Worm (Caenorhabditis elegans): ENCODE measurements around the gene K10C2.14.
A peak's percentile ranks its signal among the peaks of the same experiment; 100 is the strongest.

Gene K10C2.14

DNA sequence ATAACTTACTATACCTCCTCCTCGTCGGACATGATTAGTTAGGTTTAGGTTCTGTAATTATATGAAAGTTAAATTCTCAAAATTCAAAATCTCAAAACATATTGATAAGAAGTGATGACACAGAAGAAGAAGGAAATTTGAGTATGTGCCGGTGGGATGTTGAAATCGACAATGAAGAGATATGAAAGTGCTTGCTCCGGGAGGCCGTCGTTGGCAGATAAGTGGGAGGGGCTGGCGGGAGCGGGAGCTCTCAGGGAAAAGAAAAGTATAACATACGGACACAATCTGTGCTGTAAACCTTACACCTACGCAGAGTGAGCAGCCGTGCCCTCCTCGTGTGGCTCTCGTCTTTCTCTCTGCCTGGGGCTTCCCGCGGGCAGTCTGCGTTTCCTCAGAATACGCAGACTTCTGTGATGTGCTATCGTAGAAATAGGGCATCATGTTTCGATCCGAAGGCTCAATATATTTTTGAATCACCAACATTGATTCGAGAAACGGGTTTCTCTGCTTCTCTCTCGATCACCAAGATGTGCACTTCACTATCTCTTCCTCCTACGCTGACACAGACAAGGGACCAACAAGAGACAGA is 30.1 kb downstream of the K10C2.14 start, which contains the start of gene mup-2 (continued):
- TF ChIP-seq sup-37 (GFP tag; optimal IDR thresholded peaks at IDR 0.05) (peak; percentile 9), lsy-2 (tag; optimal IDR thresholded peaks at IDR 0.05) (peak; percentile 22 to 60), nhr-85 (tag) (no peak), nhr-11 (tag; optimal IDR thresholded peaks at IDR 0.05) (no peak), dsc-1 (tag; optimal IDR thresholded peaks at IDR 0.05) (peak; percentile 88), nhr-47 (tag; optimal IDR thresholded peaks at IDR 0.05) (peak; percentile 18), zag-1 (tag; optimal IDR thresholded peaks at IDR 0.05) (no peak), ets-5 (GFP tag; IDR thresholded peaks at IDR 0.05) (no peak), ceh-8 (GFP tag; optimal IDR thresholded peaks at IDR 0.05) (no peak), fkh-4 (tag; optimal IDR thresholded peaks at IDR 0.05; ENCODE audit: borderline replicate concordance) (peak; percentile 13), sptf-1 (tag; optimal IDR thresholded peaks at IDR 0.05) (no peak), tbx-2 (tag; optimal IDR thresholded peaks at IDR 0.05) (peak; percentile 49), ces-1 (GFP tag; optimal IDR thresholded peaks at IDR 0.05) (no peak), hpl-2 (GFP tag; optimal IDR thresholded peaks at IDR 0.05) (no peak), rnt-1 (tag; optimal IDR thresholded peaks at IDR 0.05) (peak; percentile 69)

DNA sequence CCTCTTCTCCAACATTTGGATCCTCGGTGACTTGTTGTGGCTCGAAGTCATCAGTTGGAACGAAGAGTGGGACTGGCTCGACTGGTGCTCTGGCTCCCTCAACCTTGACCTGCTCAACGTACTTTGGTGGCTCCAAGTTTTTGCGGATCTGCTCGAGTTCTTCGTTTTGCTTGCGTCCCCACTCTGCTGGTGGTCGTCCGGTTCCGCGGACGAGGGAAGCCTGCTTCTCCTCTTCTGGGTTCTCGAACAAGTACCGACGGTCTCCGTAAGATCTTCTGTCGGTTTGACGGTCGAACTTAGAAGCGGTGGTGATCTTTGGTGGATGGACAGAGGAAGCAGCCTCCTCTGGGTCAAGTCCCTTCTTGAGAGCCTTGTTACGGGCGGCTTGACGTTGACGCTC is 31.7 kb downstream of the K10C2.14 start:
- TF ChIP-seq jun-1 (tag; optimal IDR thresholded peaks at IDR 0.05) (no peak), isw-1 (GFP tag; IDR thresholded peaks at IDR 0.05) (no peak), rnt-1 (tag; optimal IDR thresholded peaks at IDR 0.05) (no peak), nhr-85 (tag) (no peak), nhr-76 (tag; optimal IDR thresholded peaks at IDR 0.05) (no peak), unc-130 (tag; optimal IDR thresholded peaks at IDR 0.05) (no peak), efl-1 (optimal IDR thresholded peaks at IDR 0.05) (no peak), efl-1 (GFP tag; optimal IDR thresholded peaks at IDR 0.05 in 1 of 2) (no peak), elt-3 (tag; optimal IDR thresholded peaks at IDR 0.05) (no peak), fkh-4 (tag; optimal IDR thresholded peaks at IDR 0.05; ENCODE audit: borderline replicate concordance) (no peak), pqm-1 (tag; optimal IDR thresholded peaks at IDR 0.05) (no peak), efl-3 (GFP tag; optimal IDR thresholded peaks at IDR 0.05) (no peak), irx-1 (tag; optimal IDR thresholded peaks at IDR 0.05) (no peak), snu-23 (GFP tag; optimal IDR thresholded peaks at IDR 0.05) (no peak), hlh-17 (GFP tag; optimal IDR thresholded peaks at IDR 0.05; ENCODE audit: borderline replicate concordance) (no peak), ztf-4 (tag; optimal IDR thresholded peaks at IDR 0.05) (no peak), C34B4.2 (tag; optimal IDR thresholded peaks at IDR 0.05) (no peak), mep-1 (tag; optimal IDR thresholded peaks at IDR 0.05) (no peak), lin-15B (tag; optimal IDR thresholded peaks at IDR 0.05) (no peak)

DNA sequence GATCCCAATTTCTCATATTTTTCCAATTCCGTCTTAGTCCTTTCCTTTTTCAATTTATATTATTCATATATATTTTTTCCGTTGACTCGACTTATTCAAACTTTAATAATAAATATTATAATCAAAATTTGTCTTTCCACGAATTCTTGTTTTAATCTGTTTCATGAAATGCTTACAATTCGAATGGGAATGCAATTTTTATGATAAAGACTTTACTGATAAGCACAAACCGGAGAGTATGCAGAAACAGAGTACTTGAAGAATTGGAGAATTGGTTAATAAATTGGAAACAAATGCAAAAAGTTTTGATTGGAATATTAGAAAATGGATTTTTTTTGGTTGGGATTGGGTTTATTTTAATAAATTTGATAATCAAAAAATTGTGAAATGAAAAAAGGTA is 32.1 kb downstream of the K10C2.14 start:
- peak; percentile 82 for TF ChIP-seq elt-2 (tag; optimal IDR thresholded peaks at IDR 0.05)
- no peak for TF ChIP-seq irx-1 (tag; optimal IDR thresholded peaks at IDR 0.05)
- peak; percentile 30 for TF ChIP-seq lin-14 (GFP tag; optimal IDR thresholded peaks at IDR 0.05)

DNA sequence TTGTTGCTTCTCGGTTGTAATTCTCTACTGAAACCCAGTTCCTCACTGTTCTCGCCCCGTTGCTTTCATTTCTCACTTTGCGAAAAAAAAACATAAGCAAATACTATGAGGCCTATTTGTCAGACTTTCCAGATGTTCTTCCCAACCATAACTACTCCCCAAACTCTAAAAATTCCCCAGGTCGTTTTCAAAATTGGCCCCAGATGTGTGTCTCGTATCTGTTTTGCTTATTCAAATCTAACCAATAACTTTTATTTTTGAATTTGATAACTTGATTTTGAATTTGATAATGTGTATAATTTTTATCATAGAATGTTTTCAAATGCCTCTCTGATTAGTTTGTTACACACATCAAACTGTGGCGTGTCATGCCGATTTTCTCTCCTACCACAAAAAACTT is 32.6 kb downstream of the K10C2.14 start:
- TF ChIP-seq Y116A8C.19 (tag; optimal IDR thresholded peaks at IDR 0.05; ENCODE audit: borderline replicate concordance) (no peak), mab-9 (GFP tag; IDR thresholded peaks at IDR 0.05) (no peak), dsc-1 (tag; optimal IDR thresholded peaks at IDR 0.05) (peak; percentile 81), fkh-4 (tag; optimal IDR thresholded peaks at IDR 0.05; ENCODE audit: borderline replicate concordance) (peak; percentile 65), efl-1 (optimal IDR thresholded peaks at IDR 0.05) (no peak), efl-1 (GFP tag; optimal IDR thresholded peaks at IDR 0.05 in 1 of 2) (peak in 1 of 2 experiments; percentile 70), nhr-47 (tag; optimal IDR thresholded peaks at IDR 0.05) (no peak)

DNA sequence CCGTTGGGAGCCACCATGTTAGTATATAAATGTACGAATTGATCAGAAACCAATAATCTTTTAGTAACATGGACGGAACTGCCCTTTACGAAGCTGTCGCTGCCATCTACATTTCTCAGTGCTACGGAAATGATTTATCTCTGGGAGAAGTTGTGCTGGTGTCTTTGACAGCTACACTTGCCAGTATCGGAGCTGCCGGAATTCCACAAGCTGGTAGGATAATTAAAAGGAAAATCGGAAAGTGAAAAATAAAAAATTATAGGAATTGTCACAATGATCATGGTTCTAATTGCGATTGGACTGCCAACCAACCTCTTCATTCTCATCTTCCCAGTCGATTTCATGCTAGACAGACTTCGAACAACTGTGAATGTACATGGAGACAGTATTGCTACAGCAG is 34.5 kb downstream of the K10C2.14 start:
- TF ChIP-seq unc-86 (tag; optimal IDR thresholded peaks at IDR 0.05) (no peak), lin-14 (GFP tag; optimal IDR thresholded peaks at IDR 0.05) (no peak), ceh-8 (GFP tag; optimal IDR thresholded peaks at IDR 0.05) (no peak), nhr-47 (tag; optimal IDR thresholded peaks at IDR 0.05) (no peak), nhr-20 (tag; optimal IDR thresholded peaks at IDR 0.05) (no peak), vab-15 (tag; optimal IDR thresholded peaks at IDR 0.05) (no peak), aly-2 (tag; optimal IDR thresholded peaks at IDR 0.05) (no peak), nhr-28 (tag; optimal IDR thresholded peaks at IDR 0.05) (no peak), alr-1 (tag; optimal IDR thresholded peaks at IDR 0.05; ENCODE audit: borderline replicate concordance) (no peak), mab-9 (GFP tag; IDR thresholded peaks at IDR 0.05) (no peak), C34B4.2 (tag; optimal IDR thresholded peaks at IDR 0.05) (no peak), fkh-8 (tag; optimal IDR thresholded peaks at IDR 0.05) (no peak), ama-1 (optimal IDR thresholded peaks at IDR 0.05) (no peak), aha-1 (tag; optimal IDR thresholded peaks at IDR 0.05) (no peak), sptf-1 (tag; optimal IDR thresholded peaks at IDR 0.05) (no peak)
